Worm (Caenorhabditis elegans): ENCODE data around the gene sams-4.

ce11 chrIV:5805477-5805876, 40.7 kb downstream of the sams-4 start:
- TF ChIP-seq ceh-18 (tag; optimal IDR thresholded peaks at IDR 0.05) (no peak), unc-3 (GFP tag; conservative IDR thresholded peaks at IDR 0.05) (no peak), unc-3 (tag; optimal IDR thresholded peaks at IDR 0.05) (no peak), ets-4 (tag; optimal IDR thresholded peaks at IDR 0.05) (no peak), ceh-31 (tag; optimal IDR thresholded peaks at IDR 0.05) (no peak), pha-4 (tag; optimal IDR thresholded peaks at IDR 0.05) (no peak), pqm-1 (tag; optimal IDR thresholded peaks at IDR 0.05) (no peak)

Measured in whole organism, late embryonic.